Worm (Caenorhabditis elegans) whole organism, young adult: Measurements from ENCODE around the gene cyp-37A1.
A peak's percentile ranks its signal among the peaks of the same experiment; 100 is the strongest.
"Not testable (repeated sequence)": the region's sequence is repeated elsewhere in the genome, so short reads cannot be mapped to it uniquely, and the experiment has no call there.

Experiments
- B0019.2 ChIP-seq: fragments of 200-800 bp; sonication (Bioruptor generic); conservative IDR thresholded peaks from 2 replicates; pipeline ENCODE4 v1.3.6; 2022; ENCODE audit warnings: missing genetic modification reagents, missing genetic modification characterization, missing compliant biosample characterization
- B0035.1 ChIP-seq: sonication (generic microtip); optimal IDR thresholded peaks from 2 replicates; lab custom pipeline; 2016; ENCODE audit warnings: missing genetic modification characterization, mild to moderate bottlenecking, missing compliant biosample characterization, missing genotype, missing genetic modification reagents
- B0336.3 ChIP-seq: fragments of 200-800 bp; sonication (Bioruptor generic); IDR thresholded peaks from 2 replicates; pipeline ENCODE4 v1.3.6; 2022; ENCODE audit warnings: missing genetic modification characterization, missing compliant biosample characterization
- F10E7.11 ChIP-seq: sonication (generic microtip); optimal IDR thresholded peaks from 2 replicates; lab custom pipeline; 2017; ENCODE audit warnings: mild to moderate bottlenecking, missing genetic modification characterization, moderate library complexity, missing compliant biosample characterization
- F37B4.10 ChIP-seq: fragments of 200-800 bp; sonication (Bioruptor generic); IDR thresholded peaks from 2 replicates; pipeline ENCODE4 v1.3.6; 2022; ENCODE audit warnings: missing genetic modification characterization, missing compliant biosample characterization
- F39B2.1 ChIP-seq: fragments of 200-800 bp; sonication (Bioruptor generic); IDR thresholded peaks from 2 replicates; pipeline ENCODE4 v1.3.6; 2022; ENCODE audit warnings: missing genetic modification reagents, missing genetic modification characterization, missing compliant biosample characterization
- F57A8.1 ChIP-seq: fragments of 200-800 bp; sonication (Bioruptor generic); optimal IDR thresholded peaks from 2 replicates; lab custom pipeline; 2018; ENCODE audit warnings: mild to moderate bottlenecking, missing genetic modification characterization, moderate library complexity, missing compliant biosample characterization
- Y95B8A.8 ChIP-seq: fragments of 200-800 bp; sonication (Bioruptor generic); IDR thresholded peaks from 2 replicates; pipeline ENCODE4 v1.3.6; 2022; ENCODE audit warnings: missing genetic modification reagents, missing genetic modification characterization, missing compliant biosample characterization
- akir-1 ChIP-seq: fragments of 200-800 bp; sonication (Bioruptor generic); optimal IDR thresholded peaks from 2 replicates; lab custom pipeline; 2018; ENCODE audit warnings: mild to moderate bottlenecking, missing genetic modification characterization, moderate library complexity, missing compliant biosample characterization
- aptf-3 ChIP-seq: fragments of 200-800 bp; sonication (Bioruptor generic); IDR thresholded peaks from 2 replicates; pipeline ENCODE4 v1.3.6; 2022; ENCODE audit warnings: missing genetic modification characterization, missing compliant biosample characterization
- ceh-100 ChIP-seq: fragments of 200-800 bp; sonication (Bioruptor generic); IDR thresholded peaks from 2 replicates; pipeline ENCODE4 v1.3.6; 2022; ENCODE audit warnings: missing genetic modification reagents, missing genetic modification characterization, missing compliant biosample characterization
- ceh-79 ChIP-seq: sonication (generic microtip); optimal IDR thresholded peaks from 2 replicates; lab custom pipeline; 2017; ENCODE audit warnings: mild to moderate bottlenecking, missing genetic modification characterization, missing compliant biosample characterization
- dpff-1 ChIP-seq: sonication (generic microtip); optimal IDR thresholded peaks from 2 replicates; lab custom pipeline; 2017; ENCODE audit warnings: mild to moderate bottlenecking, missing genetic modification characterization, missing compliant biosample characterization
- dpl-1 ChIP-seq: fragments of 150-350 bp; optimal IDR thresholded peaks from 2 replicates; lab custom pipeline; 2014; ENCODE audit warnings: missing biosample characterization, missing genetic modification reagents, missing genetic modification characterization
- ekl-4 ChIP-seq: fragments of 200-800 bp; sonication (Bioruptor generic); IDR thresholded peaks from 2 replicates; pipeline ENCODE4 v1.3.6; 2022; ENCODE audit warnings: missing genetic modification reagents, missing genetic modification characterization, missing compliant biosample characterization
- gei-17 ChIP-seq: fragments of 200-800 bp; sonication (Bioruptor generic); optimal IDR thresholded peaks from 2 replicates; lab custom pipeline; 2018; ENCODE audit warnings: mild to moderate bottlenecking, missing genetic modification characterization, missing compliant biosample characterization
- hlh-12 ChIP-seq: sonication (generic microtip); optimal IDR thresholded peaks from 2 replicates; lab custom pipeline; 2016; ENCODE audit warnings: missing genetic modification characterization, missing compliant biosample characterization
- hmg-1.2 ChIP-seq: fragments of 200-800 bp; sonication (Bioruptor generic); IDR thresholded peaks from 2 replicates; pipeline ENCODE4 v1.3.6; 2022; ENCODE audit warnings: missing genetic modification reagents, missing genetic modification characterization, missing compliant biosample characterization
- hmg-20 ChIP-seq: fragments of 200-800 bp; sonication (Bioruptor generic); IDR thresholded peaks from 2 replicates; pipeline ENCODE4 v1.3.6; 2022; ENCODE audit warnings: missing genetic modification reagents, missing genetic modification characterization, missing compliant biosample characterization
- hsf-1 ChIP-seq: fragments of 200-800 bp; sonication (Bioruptor generic); IDR thresholded peaks from 2 replicates; pipeline ENCODE4 v1.3.6; 2022; ENCODE audit warnings: missing genetic modification reagents, missing genetic modification characterization, missing compliant biosample characterization
- let-526 ChIP-seq: fragments of 200-800 bp; sonication (Bioruptor generic); IDR thresholded peaks from 2 replicates; pipeline ENCODE4 v1.3.6; 2022; ENCODE audit warnings: missing genetic modification reagents, missing genetic modification characterization, missing compliant biosample characterization
- lin-26 ChIP-seq: fragments of 200-800 bp; sonication (Bioruptor generic); IDR thresholded peaks from 2 replicates; pipeline ENCODE4 v1.3.6; 2022; ENCODE audit warnings: missing genetic modification reagents, missing genetic modification characterization, missing compliant biosample characterization
- lin-35 ChIP-seq, 3 experiments: fragments of 150-350 bp in 2 of 3; sonication (generic microtip) in 1 of 3; optimal IDR thresholded peaks; 2 replicates each; lab custom pipeline; 2014 to 2018; ENCODE audit warnings: missing biosample characterization in 3 of 3, missing genetic modification characterization in 3 of 3, missing genetic modification reagents in 3 of 3
- madf-6 ChIP-seq: fragments of 200-800 bp; sonication (Bioruptor generic); IDR thresholded peaks from 2 replicates; pipeline ENCODE4 v1.3.6; 2022; ENCODE audit warnings: missing genetic modification reagents, missing genetic modification characterization, missing compliant biosample characterization
- mel-28 ChIP-seq: sonication (generic microtip); optimal IDR thresholded peaks from 2 replicates; lab custom pipeline; 2016; ENCODE audit warnings: borderline replicate concordance, mild to moderate bottlenecking, missing genetic modification characterization, missing compliant biosample characterization
- mes-4 ChIP-seq: sonication (generic microtip); optimal IDR thresholded peaks from 2 replicates; lab custom pipeline; 2016; ENCODE audit warnings: missing genotype, missing genetic modification characterization, missing compliant biosample characterization
- mxl-1 ChIP-seq: sonication (generic microtip); optimal IDR thresholded peaks from 2 replicates; lab custom pipeline; 2016; ENCODE audit warnings: missing genetic modification characterization, missing compliant biosample characterization
- nfya-2 ChIP-seq: fragments of 200-800 bp; sonication (Bioruptor generic); IDR thresholded peaks from 2 replicates; pipeline ENCODE4 v1.3.6; 2022; ENCODE audit warnings: missing genetic modification reagents, missing genetic modification characterization, missing compliant biosample characterization
- nfyb-1 ChIP-seq: fragments of 200-800 bp; sonication (Bioruptor generic); IDR thresholded peaks from 2 replicates; pipeline ENCODE4 v1.3.6; 2022; ENCODE audit warnings: missing genetic modification reagents, missing genetic modification characterization, missing compliant biosample characterization
- nhr-80 ChIP-seq: sonication (generic microtip); optimal IDR thresholded peaks from 2 replicates; lab custom pipeline; 2016; ENCODE audit warnings: missing genetic modification characterization, missing compliant biosample characterization
- pha-4 ChIP-seq: fragments of 150-350 bp; sonication (generic microtip); optimal IDR thresholded peaks from 2 replicates; lab custom pipeline; 2014; ENCODE audit warnings: missing biosample characterization, missing genetic modification reagents, missing genetic modification characterization
- rcor-1 ChIP-seq: fragments of 200-800 bp; sonication (Bioruptor generic); IDR thresholded peaks from 2 replicates; pipeline ENCODE4 v1.3.6; 2022; ENCODE audit warnings: missing genetic modification reagents, missing genetic modification characterization, missing compliant biosample characterization
- rec-8 ChIP-seq, 2 experiments: sonication (generic microtip); optimal IDR thresholded peaks; 2 replicates each; lab custom pipeline; 2016; ENCODE audit warnings: mild to moderate bottlenecking in 2 of 2, missing genetic modification characterization in 2 of 2, missing genetic modification reagents in 2 of 2, missing genotype in 2 of 2, missing biosample characterization in 1 of 2, missing compliant biosample characterization in 1 of 2, moderate library complexity in 1 of 2
- snpc-4 ChIP-seq, 5 experiments: fragments of 150-350 bp in 1 of 5; sonication (generic microtip) in 4 of 5; optimal IDR thresholded peaks; 2 replicates each; lab custom pipeline; 2014 to 2018; ENCODE audit warnings: missing genetic modification characterization in 5 of 5, missing biosample characterization in 3 of 5, antibody characterized with exemption in 2 of 5, mild to moderate bottlenecking in 2 of 5, missing compliant biosample characterization in 2 of 5, missing genotype in 2 of 5, moderate library complexity in 2 of 5, missing genetic modification reagents in 1 of 5
- somi-1 ChIP-seq: fragments of 200-800 bp; sonication (Bioruptor generic); optimal IDR thresholded peaks from 2 replicates; lab custom pipeline; 2018; ENCODE audit warnings: mild to moderate bottlenecking, missing genetic modification characterization, missing compliant biosample characterization
- unc-130 ChIP-seq: sonication (generic microtip); optimal IDR thresholded peaks from 2 replicates; lab custom pipeline; 2016; ENCODE audit warnings: missing genetic modification reagents, missing genetic modification characterization, missing compliant biosample characterization
- unc-62 ChIP-seq: fragments of 150-350 bp; optimal IDR thresholded peaks from 2 replicates; lab custom pipeline; 2014; ENCODE audit warnings: missing biosample characterization, missing genetic modification reagents, missing genetic modification characterization
- ztf-22 ChIP-seq: fragments of 200-800 bp; sonication (Bioruptor generic); optimal IDR thresholded peaks from 2 replicates; lab custom pipeline; 2018; ENCODE audit warnings: mild to moderate bottlenecking, missing genetic modification characterization, moderate library complexity, missing compliant biosample characterization

cyp-37A1 gene

DNA sequence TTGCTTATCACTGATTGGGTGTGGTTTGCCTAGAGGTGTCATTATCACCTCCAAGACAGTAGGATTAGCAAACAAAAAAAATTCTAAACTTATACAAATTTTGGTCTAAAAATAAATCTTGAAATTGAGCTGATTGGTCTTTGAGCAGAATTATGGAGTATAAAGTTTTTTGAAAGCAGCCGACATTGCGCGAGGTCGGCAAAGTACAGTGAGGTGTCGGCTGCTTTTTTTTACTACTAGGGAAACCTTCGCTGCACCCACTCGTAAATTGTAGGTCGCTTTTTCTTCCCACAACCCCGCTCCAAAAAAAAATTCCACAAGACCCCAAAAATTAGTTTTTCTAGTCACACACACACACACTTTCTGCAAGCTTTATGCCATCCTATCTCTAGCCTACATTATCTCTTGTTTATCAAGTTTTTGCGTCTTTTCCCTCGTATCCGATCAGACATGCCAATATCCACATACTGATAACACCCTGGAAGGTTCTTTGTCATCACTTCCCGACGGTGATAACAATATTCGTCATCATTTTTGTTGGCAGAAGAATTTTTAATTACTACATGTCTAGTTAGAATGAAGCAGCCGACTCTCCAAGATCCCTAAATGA lies 12.8 kb downstream of the cyp-37A1 start:
- TF ChIP-seq mes-4 (tag; lab: Kevin White, UChicago), result no peak
- TF ChIP-seq hmg-1.2 (GFP tag; lab: Robert Waterston, UW), result no peak
- no peak for TF ChIP-seq snpc-4 (GFP tag; optimal IDR thresholded peaks at IDR 0.05; lab: Kevin White, UChicago)
- peak in 3 of 4 experiments; percentile 74 to 78 (median 76) for TF ChIP-seq snpc-4 (tag; optimal IDR thresholded peaks at IDR 0.05; lab: Kevin White, UChicago)
- no peak for TF ChIP-seq B0035.1 (tag; lab: Kevin White, UChicago)

- TF ChIP-seq gei-17 (GFP tag; lab: Kevin White, UChicago) (no peak), hmg-20 (GFP tag; lab: Robert Waterston, UW) (no peak), dpl-1 (GFP tag; lab: Kevin White, UChicago) (no peak), lin-35 (GFP tag; optimal IDR thresholded peaks at IDR 0.05; lab: Kevin White, UChicago) (no peak), hlh-12 (tag; lab: Kevin White, UChicago) (no peak), nfyb-1 (no peak), somi-1 (GFP tag; lab: Kevin White, UChicago) (no peak), B0019.2 (no peak), nfya-2 (GFP tag; lab: Robert Waterston, UW) (no peak), F10E7.11 (tag; lab: Kevin White, UChicago) (no peak), aptf-3 (no peak), ekl-4 (GFP tag; lab: Robert Waterston, UW) (no peak), unc-62 (GFP tag; lab: Kevin White, UChicago) (no peak), hsf-1 (no peak), unc-130 (GFP tag; lab: Kevin White, UChicago) (no peak), ztf-22 (GFP tag; lab: Kevin White, UChicago) (no peak), lin-26 (GFP tag; lab: Robert Waterston, UW) (no peak), dpff-1 (tag; lab: Kevin White, UChicago) (no peak)
Observed at ce11 chrII:14002200-14002599, 14.6 kb downstream of the cyp-37A1 start, which contains the start of gene F01D5.5. Gene F01D5.5 (minus strand): TSS chrII:14002300.

DNA sequence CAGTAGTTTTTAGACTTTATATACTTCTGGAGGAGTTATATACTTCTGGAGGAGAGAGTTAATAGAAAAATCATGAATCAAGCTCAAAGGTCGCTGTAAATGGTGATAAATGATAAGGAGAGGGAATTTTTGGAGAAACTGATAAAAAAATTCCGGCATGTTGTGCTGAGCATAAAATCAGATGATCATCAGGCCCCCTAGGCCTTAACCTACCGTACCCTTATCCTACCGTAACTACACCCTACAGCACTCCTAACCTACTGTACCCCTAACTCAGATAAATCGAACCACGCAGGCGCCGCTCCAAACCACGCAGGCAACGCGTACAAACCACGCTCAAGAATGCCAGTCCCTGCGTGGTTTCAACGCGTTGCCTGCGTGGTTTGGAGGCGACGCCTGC lies 16.7 kb downstream of the cyp-37A1 start, which contains the start of gene F01D5.3:
TSS of gene F01D5.3 (minus strand) at position 101 of the 400 bp plus-strand sequence.
- TF ChIP-seq F10E7.11 (tag; lab: Kevin White, UChicago); somi-1 (GFP tag; lab: Kevin White, UChicago); F37B4.10 (GFP tag; lab: Robert Waterston, UW): not testable (repeated sequence)

- TF ChIP-seq ceh-79 (tag; lab: Kevin White, UChicago), result no peak
- TF ChIP-seq madf-6 (GFP tag; lab: Robert Waterston, UW), result no peak
- no peak for TF ChIP-seq nhr-80 (tag; lab: Kevin White, UChicago)
- TF ChIP-seq mel-28 (tag; lab: Kevin White, UChicago), result no peak
- no peak for TF ChIP-seq mxl-1
- TF ChIP-seq F57A8.1, result no peak
- TF ChIP-seq rec-8 (tag; optimal IDR thresholded peaks at IDR 0.05; lab: Kevin White, UChicago), result no peak
- no peak for TF ChIP-seq Y95B8A.8 (GFP tag; lab: Robert Waterston, UW)
- no peak for TF ChIP-seq let-526 (GFP tag; lab: Robert Waterston, UW)
- TF ChIP-seq ceh-100 (GFP tag; lab: Robert Waterston, UW), result no peak
- TF ChIP-seq akir-1, result no peak
- no peak for TF ChIP-seq F39B2.1
- no peak for TF ChIP-seq B0336.3 (GFP tag; lab: Robert Waterston, UW)
- no peak for TF ChIP-seq pha-4
- TF ChIP-seq ztf-22 (GFP tag; lab: Kevin White, UChicago), result no peak
- TF ChIP-seq F37B4.10 (GFP tag; lab: Robert Waterston, UW), result no peak
- TF ChIP-seq rcor-1 (GFP tag; lab: Robert Waterston, UW), result no peak
Observed at ce11 chrII:13998964-13999363, 17.8 kb downstream of the cyp-37A1 start, which contains the start of gene F01D5.2. Gene F01D5.2 (minus strand): TSS chrII:13999064.
